Worm (Caenorhabditis elegans) whole organism, L1 larva: Measurements from ENCODE around the gene gei-14.
A peak's percentile ranks its signal among the peaks of the same experiment; 100 is the strongest.

Experiments
- Y116A8C.19 ChIP-seq: sonication (generic microtip); optimal IDR thresholded peaks from 2 replicates; lab custom pipeline; 2016; ENCODE audit warnings: missing compliant biosample characterization, missing genetic modification characterization, borderline replicate concordance
- alr-1 ChIP-seq: fragments of 200-800 bp; sonication (Bioruptor generic); optimal IDR thresholded peaks from 2 replicates; lab custom pipeline; 2018; ENCODE audit warnings: borderline replicate concordance, mild to moderate bottlenecking, missing genetic modification characterization, missing compliant biosample characterization
- aly-2 ChIP-seq: fragments of 150-350 bp; optimal IDR thresholded peaks from 2 replicates; lab custom pipeline; 2014; ENCODE audit warnings: missing biosample characterization, missing genetic modification characterization
- blmp-1 ChIP-seq: fragments of 150-350 bp; optimal IDR thresholded peaks from 2 replicates; lab custom pipeline; 2014; ENCODE audit warnings: missing biosample characterization, missing genetic modification characterization
- ceh-63 ChIP-seq: fragments of 200-800 bp; sonication (Bioruptor generic); optimal IDR thresholded peaks from 2 replicates; lab custom pipeline; 2018; ENCODE audit warnings: mild to moderate bottlenecking, missing genetic modification characterization, missing compliant biosample characterization
- ceh-88 ChIP-seq: fragments of 200-800 bp; sonication (Bioruptor generic); IDR thresholded peaks from 2 replicates; pipeline ENCODE4 v1.3.6; 2022; ENCODE audit warnings: missing genetic modification characterization, missing compliant biosample characterization
- ces-1 ChIP-seq: fragments of 150-350 bp; optimal IDR thresholded peaks from 2 replicates; lab custom pipeline; 2014; ENCODE audit warnings: missing biosample characterization, missing genetic modification reagents, missing genetic modification characterization
- efl-1 ChIP-seq, 4 experiments: fragments of 150-350 bp; optimal IDR thresholded peaks in 3 of 4; peaks in 1 of 4; 1 replicate in 1 of 4; 2 replicates in 3 of 4; lab custom pipeline; 2014; ENCODE audit warnings: missing biosample characterization in 2 of 4, missing genetic modification characterization in 2 of 4, missing genetic modification reagents in 2 of 4
- efl-3 ChIP-seq: fragments of 200-800 bp; sonication (Bioruptor generic); optimal IDR thresholded peaks from 2 replicates; lab custom pipeline; 2018; ENCODE audit warnings: mild to moderate bottlenecking, missing genetic modification characterization, missing compliant biosample characterization
- elt-2 ChIP-seq: sonication (generic microtip); optimal IDR thresholded peaks from 2 replicates; lab custom pipeline; 2016; ENCODE audit warnings: missing genetic modification characterization, mild to moderate bottlenecking, inconsistent platforms, missing compliant biosample characterization, missing genetic modification reagents
- elt-3 ChIP-seq, 6 experiments: fragments of 150-350 bp in 1 of 6; sonication (generic microtip); optimal IDR thresholded peaks; 2 replicates each; lab custom pipeline; 2017 to 2018; ENCODE audit warnings: missing biosample characterization in 6 of 6, missing genetic modification characterization in 6 of 6, inconsistent platforms in 1 of 6
- fkh-4 ChIP-seq: sonication (generic microtip); optimal IDR thresholded peaks from 2 replicates; lab custom pipeline; 2016; ENCODE audit warnings: missing compliant biosample characterization, missing genetic modification characterization, borderline replicate concordance
- grh-1 ChIP-seq: fragments of 200-800 bp; sonication (Bioruptor generic); IDR thresholded peaks from 2 replicates; pipeline ENCODE4 v1.3.6; 2022; ENCODE audit warnings: missing genetic modification reagents, missing genetic modification characterization, missing compliant biosample characterization
- hlh-4 ChIP-seq: sonication (generic microtip); optimal IDR thresholded peaks from 2 replicates; lab custom pipeline; 2016; ENCODE audit warnings: mild to moderate bottlenecking, missing genetic modification characterization, missing compliant biosample characterization
- hpl-2 ChIP-seq: fragments of 150-350 bp; optimal IDR thresholded peaks from 2 replicates; lab custom pipeline; 2014; ENCODE audit warnings: missing biosample characterization, missing genetic modification reagents, missing genetic modification characterization
- irx-1 ChIP-seq: sonication (generic microtip); optimal IDR thresholded peaks from 2 replicates; lab custom pipeline; 2016; ENCODE audit warnings: missing genetic modification characterization, missing compliant biosample characterization
- lin-14 ChIP-seq: fragments of 200-800 bp; sonication (Bioruptor generic); optimal IDR thresholded peaks from 2 replicates; lab custom pipeline; 2018; ENCODE audit warnings: mild to moderate bottlenecking, missing genetic modification characterization, moderate library complexity, missing compliant biosample characterization
- lin-35 ChIP-seq, 2 experiments: fragments of 150-350 bp; optimal IDR thresholded peaks; 2 replicates each; lab custom pipeline; 2014; ENCODE audit warnings: missing biosample characterization in 2 of 2, missing genetic modification characterization in 2 of 2, missing genetic modification reagents in 2 of 2
- lsy-2 ChIP-seq, 2 experiments: fragments of 150-350 bp; optimal IDR thresholded peaks; 2 replicates each; lab custom pipeline; 2014; ENCODE audit warnings: missing biosample characterization in 2 of 2, missing genetic modification characterization in 2 of 2
- mab-9 ChIP-seq: fragments of 200-800 bp; sonication (Bioruptor generic); IDR thresholded peaks from 2 replicates; pipeline ENCODE4 v1.3.6; 2022; ENCODE audit warnings: missing genetic modification reagents, missing genetic modification characterization, missing compliant biosample characterization
- nhr-11 ChIP-seq: fragments of 150-350 bp; optimal IDR thresholded peaks from 2 replicates; lab custom pipeline; 2014; ENCODE audit warnings: missing biosample characterization, missing genetic modification characterization
- nhr-12 ChIP-seq: sonication (generic microtip); optimal IDR thresholded peaks from 2 replicates; lab custom pipeline; 2017; ENCODE audit warnings: missing biosample characterization, missing genetic modification characterization
- nhr-237 ChIP-seq: fragments of 150-350 bp; optimal IDR thresholded peaks from 2 replicates; lab custom pipeline; 2014; ENCODE audit warnings: missing biosample characterization, missing genetic modification characterization
- nhr-47 ChIP-seq: sonication (generic microtip); optimal IDR thresholded peaks from 2 replicates; lab custom pipeline; 2016; ENCODE audit warnings: mild to moderate bottlenecking, missing genetic modification characterization, moderate library complexity, missing compliant biosample characterization
- nhr-85 ChIP-seq: sonication (generic microtip); peaks from one replicate; lab custom pipeline; 2016; ENCODE audit warnings: missing genetic modification characterization, inconsistent platforms, missing compliant biosample characterization
- pqm-1 ChIP-seq: sonication (generic microtip); optimal IDR thresholded peaks from 3 replicates; lab custom pipeline; 2017; ENCODE audit warnings: missing biosample characterization, missing genetic modification characterization
- snu-23 ChIP-seq: sonication (generic microtip); optimal IDR thresholded peaks from 2 replicates; lab custom pipeline; 2016; ENCODE audit warnings: missing genetic modification characterization, missing compliant biosample characterization
- sptf-1 ChIP-seq: fragments of 150-350 bp; optimal IDR thresholded peaks from 2 replicates; lab custom pipeline; 2014; ENCODE audit warnings: missing biosample characterization, missing genetic modification characterization
- sup-37 ChIP-seq: fragments of 200-800 bp; sonication (Bioruptor generic); optimal IDR thresholded peaks from 2 replicates; lab custom pipeline; 2018; ENCODE audit warnings: mild to moderate bottlenecking, missing genetic modification characterization, missing compliant biosample characterization
- tbx-2 ChIP-seq: sonication (generic microtip); optimal IDR thresholded peaks from 2 replicates; lab custom pipeline; 2016; ENCODE audit warnings: missing genetic modification characterization, missing compliant biosample characterization
- tlp-1 ChIP-seq: fragments of 150-350 bp; optimal IDR thresholded peaks from 2 replicates; lab custom pipeline; 2014; ENCODE audit warnings: missing biosample characterization, missing genetic modification characterization
- unc-130 ChIP-seq: fragments of 150-350 bp; optimal IDR thresholded peaks from 2 replicates; lab custom pipeline; 2017; ENCODE audit warnings: missing biosample characterization, missing genetic modification characterization, inconsistent platforms
- vab-15 ChIP-seq: sonication (generic microtip); optimal IDR thresholded peaks from 2 replicates; lab custom pipeline; 2017; ENCODE audit warnings: missing genotype, mild to moderate bottlenecking, missing genetic modification characterization, missing compliant biosample characterization
- zag-1 ChIP-seq: fragments of 150-350 bp; optimal IDR thresholded peaks from 2 replicates; lab custom pipeline; 2014; ENCODE audit warnings: missing biosample characterization, missing genetic modification characterization
- ztf-11 ChIP-seq, 2 experiments: sonication (generic microtip); optimal IDR thresholded peaks; 2 replicates each; lab custom pipeline; 2016 to 2017; ENCODE audit warnings: missing genetic modification characterization in 2 of 2, missing biosample characterization in 1 of 2, missing compliant biosample characterization in 1 of 2

Gene gei-14

ce11 chrII:8273060-8273459, 3.0 kb downstream of the gei-14 start:
- TF ChIP-seq nhr-237 (tag; lab: Kevin White, UChicago) (no peak), elt-3 (tag; optimal IDR thresholded peaks at IDR 0.05; lab: Kevin White, UChicago) (no peak), sup-37 (GFP tag; lab: Kevin White, UChicago) (no peak), nhr-47 (no peak), efl-3 (GFP tag; lab: Kevin White, UChicago) (no peak), elt-2 (tag; lab: Kevin White, UChicago) (no peak), tbx-2 (tag; lab: Kevin White, UChicago) (no peak), unc-130 (tag; lab: Kevin White, UChicago) (no peak)

DNA sequence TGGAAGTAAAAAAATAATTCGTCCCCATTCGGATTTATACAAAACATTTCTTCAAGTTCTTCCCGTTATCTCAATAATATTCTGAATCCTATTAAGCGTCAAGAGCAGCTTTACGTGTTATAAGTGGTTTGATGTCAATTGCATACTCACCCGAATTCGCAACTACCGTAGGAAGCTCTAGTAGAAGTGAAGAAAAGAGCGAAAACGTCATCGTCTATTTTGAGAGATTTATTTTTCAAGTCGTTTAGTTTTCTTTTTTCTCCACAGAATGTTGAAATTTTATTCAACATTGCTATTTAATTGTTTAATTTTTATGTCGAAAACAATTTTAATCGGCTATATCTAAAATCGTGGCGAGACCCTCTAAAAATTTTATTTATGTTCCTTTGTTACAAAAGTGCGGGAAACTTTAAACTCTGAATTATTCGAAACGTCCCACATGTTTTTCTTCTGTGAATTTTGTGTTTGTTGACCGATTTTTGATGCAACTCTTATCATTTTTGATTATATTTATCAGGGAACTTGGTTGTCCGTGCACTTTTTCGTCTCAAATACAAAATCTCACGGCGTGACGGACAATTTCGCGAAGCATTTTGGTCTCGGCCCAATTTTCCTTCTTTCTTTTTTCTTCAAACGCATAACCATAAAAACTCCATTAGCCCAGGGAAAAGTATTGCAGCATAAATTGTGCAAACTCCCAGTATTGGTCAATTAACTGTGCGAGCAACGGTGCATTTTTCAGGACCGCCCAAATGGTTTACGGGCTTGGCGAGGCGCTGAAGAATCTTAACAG, 6.0 kb downstream of the gei-14 start, which contains the start of gene tdc-1:
tdc-1 (plus strand) TSS at position 743 of the 793 bp plus-strand sequence.
- TF ChIP-seq elt-2 (tag; lab: Kevin White, UChicago): peak; percentile 20
- no peak for TF ChIP-seq hpl-2 (GFP tag; lab: Kevin White, UChicago)
- no peak for TF ChIP-seq hlh-4
- TF ChIP-seq snu-23 (GFP tag; lab: Kevin White, UChicago): no peak
- no peak for TF ChIP-seq vab-15 (tag; lab: Kevin White, UChicago)
- TF ChIP-seq efl-1 (optimal IDR thresholded peaks at IDR 0.05; lab: Kevin White, UChicago): no peak
- peak in 1 of 2 experiments; percentile 66 for TF ChIP-seq efl-1 (GFP tag; optimal IDR thresholded peaks at IDR 0.05 in 1 of 2; lab: Kevin White, UChicago)
- TF ChIP-seq ceh-63 (GFP tag; lab: Kevin White, UChicago): no peak
- TF ChIP-seq sptf-1 (tag; lab: Kevin White, UChicago): no peak
- TF ChIP-seq zag-1 (tag; lab: Kevin White, UChicago): no peak
- TF ChIP-seq aly-2: no peak
- TF ChIP-seq, all 84 proteins: peak for 2

DNA sequence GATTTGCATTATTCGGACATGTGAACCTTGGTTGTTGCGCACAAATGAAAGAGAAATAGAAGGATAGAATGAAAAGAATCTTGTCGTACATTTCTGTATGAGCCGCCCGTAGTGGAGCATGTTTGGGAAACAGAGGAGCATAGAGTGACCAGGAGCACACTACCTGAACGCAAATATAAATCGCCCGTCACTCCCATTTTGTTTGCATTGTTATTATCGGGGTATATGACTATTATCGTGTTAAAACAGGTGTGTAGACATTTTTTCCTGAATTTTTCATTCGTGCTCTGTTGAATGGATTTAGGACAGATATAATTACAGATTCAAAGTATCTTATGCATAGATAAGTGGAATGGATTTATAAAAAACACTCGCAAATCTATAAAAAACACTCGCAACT, 6.7 kb downstream of the gei-14 start, which contains the start of gene K01C8.2:
K01C8.2 (minus strand) TSS at position 101 of the 400 bp plus-strand sequence.
- TF ChIP-seq nhr-11 (tag; lab: Kevin White, UChicago): no peak
- TF ChIP-seq ceh-63 (GFP tag; lab: Kevin White, UChicago): no peak
- TF ChIP-seq nhr-12 (tag; lab: Kevin White, UChicago): no peak
- TF ChIP-seq Y116A8C.19 (tag; lab: Kevin White, UChicago): no peak
- no peak for TF ChIP-seq tbx-2 (tag; lab: Kevin White, UChicago)
- TF ChIP-seq tlp-1 (tag; lab: Kevin White, UChicago): no peak
- no peak for TF ChIP-seq alr-1
- no peak for TF ChIP-seq irx-1 (tag; lab: Kevin White, UChicago)
- no peak for TF ChIP-seq mab-9
- no peak for TF ChIP-seq zag-1 (tag; lab: Kevin White, UChicago)
- TF ChIP-seq ces-1 (GFP tag; lab: Kevin White, UChicago): no peak
- no peak for TF ChIP-seq lsy-2 (tag; optimal IDR thresholded peaks at IDR 0.05; lab: Kevin White, UChicago)
- no peak for TF ChIP-seq fkh-4 (tag; lab: Kevin White, UChicago)
- no peak for TF ChIP-seq pqm-1
- no peak for TF ChIP-seq nhr-47
- no peak for TF ChIP-seq ceh-88 (GFP tag; lab: Robert Waterston, UW)
- no peak for TF ChIP-seq lin-14 (GFP tag; lab: Kevin White, UChicago)

DNA sequence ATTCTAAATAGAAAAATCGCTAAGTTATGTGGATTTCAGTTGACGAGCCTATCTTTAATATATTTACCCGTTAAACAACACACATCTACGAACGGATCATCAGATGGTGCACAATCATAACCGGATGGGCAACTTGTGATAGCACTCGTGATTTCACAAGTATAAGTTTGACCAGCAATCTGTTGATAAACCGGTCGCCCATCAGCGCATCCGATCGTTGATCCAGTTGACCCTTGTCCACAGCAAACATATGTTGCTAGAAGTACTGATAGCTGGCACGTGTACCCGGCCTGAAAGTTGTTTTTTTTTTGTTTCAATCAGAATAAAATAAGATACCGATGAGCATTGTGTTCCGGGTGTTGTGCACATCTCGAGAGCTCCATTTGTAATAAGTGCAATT, 8.4 kb downstream of the gei-14 start:
- peak in 1 of 2 experiments; percentile 1 for TF ChIP-seq lin-35 (GFP tag; optimal IDR thresholded peaks at IDR 0.05; lab: Kevin White, UChicago)
- peak; percentile 37 for TF ChIP-seq blmp-1 (tag; lab: Kevin White, UChicago)
- peak; percentile 13 for TF ChIP-seq nhr-85 (tag; lab: Kevin White, UChicago)
- TF ChIP-seq efl-3 (GFP tag; lab: Kevin White, UChicago): no peak
- no peak for TF ChIP-seq ztf-11 (tag; optimal IDR thresholded peaks at IDR 0.05; lab: Kevin White, UChicago)
- TF ChIP-seq grh-1 (GFP tag; lab: Robert Waterston, UW): peak; percentile 37; the same call in 1 of the 2 replicates
